Fruit fly (Drosophila melanogaster): ENCODE data around the gene ND-15.

Gene ND-15

dm6 chr2L:85099-85498 lies 29.4 kb upstream of the ND-15 start:
- TF ChIP-seq jing (GFP tag; optimal IDR thresholded peaks at IDR 0.05) (no peak), Doc3 (GFP tag; IDR thresholded peaks at IDR 0.05; ENCODE audit: partially characterized antibody) (no peak), CG4404 (GFP tag; IDR thresholded peaks at IDR 0.05) (no peak), Bteb2 (GFP tag; optimal IDR thresholded peaks at IDR 0.05) (no peak), TFAM (GFP tag; optimal IDR thresholded peaks at IDR 0.05) (no peak), sqz (GFP tag; optimal IDR thresholded peaks at IDR 0.05) (no peak), ap (GFP tag; IDR thresholded peaks at IDR 0.05) (no peak), croc (GFP tag; conservative IDR thresholded peaks at IDR 0.05) (no peak), pan (optimal IDR thresholded peaks at IDR 0.05) (no peak), pan (GFP tag; optimal IDR thresholded peaks at IDR 0.05 in 1 of 2, IDR thresholded peaks at IDR 0.05 in 1 of 2) (no peak), CG10654 (GFP tag; optimal IDR thresholded peaks at IDR 0.05) (no peak), CG6813 (GFP tag; optimal IDR thresholded peaks at IDR 0.05) (peak; percentile 27), CG8765 (GFP tag; IDR thresholded peaks at IDR 0.05) (no peak), CG12236 (GFP tag; optimal IDR thresholded peaks at IDR 0.05) (no peak), stc (GFP tag; IDR thresholded peaks at IDR 0.05) (no peak), CG30403 (GFP tag; optimal IDR thresholded peaks at IDR 0.05) (no peak), odd (GFP tag; optimal IDR thresholded peaks at IDR 0.05) (peak; percentile 35), CG7839 (tag; optimal IDR thresholded peaks at IDR 0.05) (no peak), Meics (GFP tag; optimal IDR thresholded peaks at IDR 0.05) (peak; percentile 38), Aef1 (GFP tag; IDR thresholded peaks at IDR 0.05) (no peak), CG18764 (GFP tag; optimal IDR thresholded peaks at IDR 0.05) (no peak), CG7928 (GFP tag; optimal IDR thresholded peaks at IDR 0.05) (no peak), CG3281 (GFP tag; optimal IDR thresholded peaks at IDR 0.05) (peak; percentile 58), slou (GFP tag; optimal IDR thresholded peaks at IDR 0.05) (no peak), CG13624 (GFP tag; optimal IDR thresholded peaks at IDR 0.05) (no peak), jumu (GFP tag; optimal IDR thresholded peaks at IDR 0.05) (no peak), CG10209 (GFP tag; optimal IDR thresholded peaks at IDR 0.05) (no peak), wdn (GFP tag; IDR thresholded peaks at IDR 0.05) (no peak), sima (GFP tag; optimal IDR thresholded peaks at IDR 0.05) (no peak), CG12104 (GFP tag; optimal IDR thresholded peaks at IDR 0.05) (no peak), CG12391 (tag; optimal IDR thresholded peaks at IDR 0.05) (no peak), CG15601 (tag; optimal IDR thresholded peaks at IDR 0.05) (no peak), ro (GFP tag; IDR thresholded peaks at IDR 0.05) (no peak), HLH54F (GFP tag; optimal IDR thresholded peaks at IDR 0.05) (no peak), onecut (GFP tag; IDR thresholded peaks at IDR 0.05) (no peak), CG12744 (GFP tag; optimal IDR thresholded peaks at IDR 0.05) (no peak), B-H2 (GFP tag; optimal IDR thresholded peaks at IDR 0.05) (peak; percentile 36), NfI (GFP tag; optimal IDR thresholded peaks at IDR 0.05) (no peak), CG6654 (GFP tag; optimal IDR thresholded peaks at IDR 0.05) (no peak), CG34422 (GFP tag; IDR thresholded peaks at IDR 0.05) (no peak), CG34224 (GFP tag; IDR thresholded peaks at IDR 0.05; ENCODE audit: partially characterized antibody) (no peak), Antp (GFP tag; optimal IDR thresholded peaks at IDR 0.05) (no peak), C15 (GFP tag; IDR thresholded peaks at IDR 0.05) (no peak), CG15514 (GFP tag; optimal IDR thresholded peaks at IDR 0.05) (peak; percentile 41), luna (GFP tag; optimal IDR thresholded peaks at IDR 0.05) (no peak), Ada2b (GFP tag; IDR thresholded peaks at IDR 0.05) (no peak), cad (GFP tag; optimal IDR thresholded peaks at IDR 0.05) (no peak), CG32767 (GFP tag; IDR thresholded peaks at IDR 0.05) (no peak), unpg (GFP tag; optimal IDR thresholded peaks at IDR 0.05) (no peak), gsb-n (tag; optimal IDR thresholded peaks at IDR 0.05) (no peak), HmgD (GFP tag; optimal IDR thresholded peaks at IDR 0.05) (no peak), Hr51 (GFP tag; optimal IDR thresholded peaks at IDR 0.05) (no peak), CG31441 (GFP tag; IDR thresholded peaks at IDR 0.05) (no peak)
